Worm (Caenorhabditis elegans): ENCODE data around the gene fbxb-5.

DNA sequence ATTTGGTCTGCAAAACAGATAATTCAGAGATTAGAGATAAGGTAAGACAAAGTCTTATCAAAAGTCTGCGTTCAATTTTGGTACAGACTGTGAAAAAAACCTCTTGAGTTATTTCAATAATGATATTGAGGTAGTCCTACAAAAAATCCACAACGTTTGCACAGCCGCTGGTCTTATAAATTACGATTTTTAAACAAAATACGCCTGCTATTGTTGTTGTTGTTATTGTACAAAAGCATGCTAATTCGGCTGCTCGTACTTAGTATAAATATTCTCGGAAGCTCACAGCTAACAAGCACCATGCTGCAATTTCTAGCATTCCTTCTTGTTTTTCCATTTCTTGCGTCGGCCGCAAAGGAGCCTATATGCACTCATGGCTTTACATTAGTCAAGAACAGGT, 21.9 kb upstream of the fbxb-5 start, which contains the start of gene clec-19:
- TF ChIP-seq ref-1 (GFP tag; conservative IDR thresholded peaks at IDR 0.05) (no peak), ztf-23 (GFP tag; IDR thresholded peaks at IDR 0.05) (no peak), ztf-29 (GFP tag; IDR thresholded peaks at IDR 0.05) (no peak), med-1 (GFP tag; optimal IDR thresholded peaks at IDR 0.05; ENCODE audit: insufficient read depth) (no peak), cog-1 (tag; optimal IDR thresholded peaks at IDR 0.05) (no peak), flt-1 (GFP tag; IDR thresholded peaks at IDR 0.05) (no peak), tab-1 (GFP tag; IDR thresholded peaks at IDR 0.05) (no peak)
